Worm (Caenorhabditis elegans) whole organism, early embryonic: ENCODE data around the gene C03B1.7.

Experiments
- ceh-36 ChIP-seq: sonication (generic microtip); optimal IDR thresholded peaks from 2 replicates; lab custom pipeline; 2016; ENCODE audit warnings: missing genetic modification characterization, inconsistent platforms, missing compliant biosample characterization
- flt-1 ChIP-seq: fragments of 200-800 bp; sonication (Bioruptor generic); IDR thresholded peaks from 2 replicates; pipeline ENCODE4 v1.3.6; 2022; ENCODE audit warnings: missing genetic modification characterization, missing compliant biosample characterization
- hnd-1 ChIP-seq: sonication (generic microtip); optimal IDR thresholded peaks from 2 replicates; lab custom pipeline; 2016; ENCODE audit warnings: missing genetic modification characterization, missing compliant biosample characterization
- tra-4 ChIP-seq: sonication (generic microtip); optimal IDR thresholded peaks from 2 replicates; lab custom pipeline; 2017; ENCODE audit warnings: missing genetic modification characterization, missing compliant biosample characterization

ce11 chrX:6318803-6319202 is 22.8 kb upstream of the C03B1.7 start:
- TF ChIP-seq flt-1 = no peak
- TF ChIP-seq ceh-36 (tag; lab: Kevin White, UChicago) = no peak
- no peak for TF ChIP-seq tra-4 (tag; lab: Kevin White, UChicago)
- TF ChIP-seq hnd-1 (tag; lab: Kevin White, UChicago) = no peak
